Worm (Caenorhabditis elegans) whole organism, L4 larva: ENCODE data around the gene C26H9A.3.

ENCODE experiments used
- cey-2 ChIP-seq: sonication (generic microtip); optimal IDR thresholded peaks from 3 replicates; lab custom pipeline; 2017; ENCODE audit warnings: missing genetic modification characterization, mild to moderate bottlenecking, missing compliant biosample characterization, antibody characterized with exemption, borderline replicate concordance; ENCODE audit not compliant: insufficient read depth
- fos-1 ChIP-seq: fragments of 150-350 bp; optimal IDR thresholded peaks from 2 replicates; lab custom pipeline; 2014; ENCODE audit warnings: missing biosample characterization, missing genetic modification characterization
- lin-15B ChIP-seq: fragments of 150-350 bp; sonication (generic microtip); optimal IDR thresholded peaks from 3 replicates; lab custom pipeline; 2014; ENCODE audit warnings: missing biosample characterization, missing genetic modification characterization
- lir-3 ChIP-seq: sonication (generic microtip); optimal IDR thresholded peaks from 2 replicates; lab custom pipeline; 2016; ENCODE audit warnings: mild to moderate bottlenecking, missing genetic modification characterization, missing compliant biosample characterization
- lsy-2 ChIP-seq, 2 experiments: fragments of 150-350 bp in 1 of 2; sonication (generic microtip) in 1 of 2; optimal IDR thresholded peaks; 2 replicates each; lab custom pipeline; 2014 to 2017; ENCODE audit warnings: missing biosample characterization in 2 of 2, missing genetic modification characterization in 2 of 2
- nhr-102 ChIP-seq: sonication (generic microtip); optimal IDR thresholded peaks from 2 replicates; lab custom pipeline; 2016; ENCODE audit warnings: mild to moderate bottlenecking, missing genetic modification characterization, moderate library complexity, missing compliant biosample characterization
- nhr-25 ChIP-seq: sonication (generic microtip); optimal IDR thresholded peaks from 2 replicates; lab custom pipeline; 2017; ENCODE audit warnings: missing genetic modification characterization, mild to moderate bottlenecking, missing compliant biosample characterization, antibody characterized with exemption, moderate library complexity, borderline replicate concordance; ENCODE audit not compliant: insufficient read depth
- nhr-77 ChIP-seq: fragments of 150-350 bp; optimal IDR thresholded peaks from 2 replicates; lab custom pipeline; 2014; ENCODE audit warnings: missing biosample characterization, missing genetic modification characterization
- pqm-1 ChIP-seq: sonication (generic microtip); optimal IDR thresholded peaks from 2 replicates; lab custom pipeline; 2017; ENCODE audit warnings: missing biosample characterization, missing genetic modification characterization
- vab-7 ChIP-seq: fragments of 200-800 bp; sonication (Bioruptor generic); IDR thresholded peaks from 2 replicates; pipeline ENCODE4 v1.3.6; 2022; ENCODE audit warnings: missing genetic modification reagents, missing genetic modification characterization, missing compliant biosample characterization
- ztf-11 ChIP-seq: fragments of 150-350 bp; optimal IDR thresholded peaks from 2 replicates; lab custom pipeline; 2014; ENCODE audit warnings: missing biosample characterization, missing genetic modification characterization

ce11 chrIV:12618877-12619276 is 20.3 kb downstream of the C26H9A.3 start:
- no peak for TF ChIP-seq lsy-2 (tag; optimal IDR thresholded peaks at IDR 0.05; lab: Kevin White, UChicago)
- TF ChIP-seq vab-7 (GFP tag; lab: Robert Waterston, UW), result no peak
- TF ChIP-seq pqm-1 (tag; lab: Kevin White, UChicago), result no peak
- no peak for TF ChIP-seq fos-1 (tag; lab: Kevin White, UChicago)
- no peak for TF ChIP-seq ztf-11 (tag; lab: Kevin White, UChicago)
- TF ChIP-seq cey-2 (tag; lab: Kevin White, UChicago), result no peak
- TF ChIP-seq lir-3 (tag; lab: Kevin White, UChicago), result no peak
- no peak for TF ChIP-seq nhr-25 (tag; lab: Kevin White, UChicago)
- TF ChIP-seq nhr-77 (tag; lab: Kevin White, UChicago), result no peak
- no peak for TF ChIP-seq nhr-102 (tag; lab: Kevin White, UChicago)
- no peak for TF ChIP-seq lin-15B (tag; lab: Kevin White, UChicago)
